Worm (Caenorhabditis elegans): ENCODE results near the gene B0034.5.

B0034.5 gene

DNA sequence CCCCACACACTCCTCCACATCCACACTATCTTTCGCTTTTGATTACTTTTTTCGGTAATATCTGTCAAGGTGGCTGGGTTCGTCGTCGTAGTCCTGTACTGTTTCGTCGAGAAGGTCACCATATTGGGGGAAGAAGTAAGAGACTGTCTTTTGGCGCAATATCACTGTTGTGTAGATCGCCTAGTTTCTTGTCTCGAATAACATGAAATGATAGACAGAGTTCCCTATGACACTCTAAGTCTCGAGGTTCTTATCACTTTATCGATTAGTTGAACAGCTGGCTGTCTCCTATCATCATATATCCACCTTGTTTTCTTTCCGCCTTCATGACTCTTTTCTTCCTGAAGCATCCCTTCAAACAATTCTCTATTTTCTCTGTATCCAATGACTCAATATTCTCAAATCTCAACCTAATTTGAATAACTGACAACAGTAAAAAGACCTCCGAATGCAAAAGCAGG, 40.8 kb downstream of the B0034.5 start (continued):
- TF ChIP-seq snpc-4 (tag; optimal IDR thresholded peaks at IDR 0.05): no peak
- no peak for TF ChIP-seq spr-3 (GFP tag; optimal IDR thresholded peaks at IDR 0.05)
- TF ChIP-seq zip-11 (GFP tag; IDR thresholded peaks at IDR 0.05): no peak
- TF ChIP-seq dmd-6 (GFP tag; IDR thresholded peaks at IDR 0.05): no peak; the same call in 1 of the 2 replicates
- no peak for TF ChIP-seq F49E8.2 (tag; optimal IDR thresholded peaks at IDR 0.05; ENCODE audit: borderline replicate concordance)
- TF ChIP-seq R02D3.7 (tag; optimal IDR thresholded peaks at IDR 0.05): no peak
- TF ChIP-seq hif-1 (tag; optimal IDR thresholded peaks at IDR 0.05): no peak
- no peak for TF ChIP-seq egl-27 (tag; optimal IDR thresholded peaks at IDR 0.05)
- TF ChIP-seq egl-43 (GFP tag; IDR thresholded peaks at IDR 0.05): no peak
- no peak for TF ChIP-seq cey-2 (tag; optimal IDR thresholded peaks at IDR 0.05; ENCODE audit: borderline replicate concordance, insufficient read depth)
- no peak for TF ChIP-seq zfp-3 (GFP tag; conservative IDR thresholded peaks at IDR 0.05)
- no peak for TF ChIP-seq aly-2 (tag; optimal IDR thresholded peaks at IDR 0.05)
- peak; percentile 40 for TF ChIP-seq ceh-28 (tag; optimal IDR thresholded peaks at IDR 0.05)
- TF ChIP-seq nhr-42 (GFP tag; IDR thresholded peaks at IDR 0.05): no peak
- TF ChIP-seq ZK337.2 (GFP tag; IDR thresholded peaks at IDR 0.05): no peak
- TF ChIP-seq unc-130 (GFP tag; optimal IDR thresholded peaks at IDR 0.05): no peak
- no peak for TF ChIP-seq F26F4.8 (GFP tag; conservative IDR thresholded peaks at IDR 0.05)
- no peak for TF ChIP-seq fos-1 (tag; optimal IDR thresholded peaks at IDR 0.05)
- no peak for TF ChIP-seq Y75B8A.6 (GFP tag; IDR thresholded peaks at IDR 0.05)
- TF ChIP-seq gei-8 (GFP tag; optimal IDR thresholded peaks at IDR 0.05): no peak
- TF ChIP-seq ztf-7 (tag; optimal IDR thresholded peaks at IDR 0.05): no peak
- TF ChIP-seq mdl-1 (tag; optimal IDR thresholded peaks at IDR 0.05): no peak
- TF ChIP-seq nhr-11 (tag; optimal IDR thresholded peaks at IDR 0.05): peak; percentile 54

DNA sequence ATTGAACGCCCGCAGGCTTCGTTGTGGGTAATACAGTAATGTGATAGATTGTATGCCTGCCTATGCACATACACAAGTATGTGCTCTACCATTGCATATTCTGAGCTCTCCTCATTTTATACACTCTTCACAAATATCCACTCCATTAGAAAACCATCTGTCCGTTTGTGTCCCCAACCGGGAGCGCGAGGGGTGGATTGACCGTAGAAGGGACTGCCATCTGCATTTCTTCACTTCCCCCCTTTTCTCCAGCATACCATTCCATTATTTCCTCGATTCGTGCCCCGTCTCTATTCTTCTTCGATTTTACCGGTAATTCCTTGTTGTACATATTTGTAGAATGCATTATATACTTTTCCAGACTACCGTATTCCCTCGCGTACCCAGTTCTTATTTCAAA, 41.6 kb downstream of the B0034.5 start:
- TF ChIP-seq mep-1 (tag; optimal IDR thresholded peaks at IDR 0.05): no peak
- TF ChIP-seq F26F4.8 (GFP tag; conservative IDR thresholded peaks at IDR 0.05): 0 out of 2 replicates have a peak, but pooled peaks have one; percentile 52
- no peak for TF ChIP-seq F37D6.2 (tag; optimal IDR thresholded peaks at IDR 0.05)
- peak; percentile 55; the same call in 1 of the 2 replicates for TF ChIP-seq nhr-42 (GFP tag; IDR thresholded peaks at IDR 0.05)
- peak; percentile 92 for TF ChIP-seq aha-1 (tag)
- TF ChIP-seq unc-62 (GFP tag; optimal IDR thresholded peaks at IDR 0.05 in 1 of 2): peak in 1 of 2 experiments; percentile 46
- no peak for TF ChIP-seq unc-62 (tag; optimal IDR thresholded peaks at IDR 0.05)
- TF ChIP-seq egl-43 (GFP tag; IDR thresholded peaks at IDR 0.05): 0 out of 2 replicates have a peak, but pooled peaks have one; percentile 7
- no peak for TF ChIP-seq zfp-2 (tag; optimal IDR thresholded peaks at IDR 0.05)

DNA sequence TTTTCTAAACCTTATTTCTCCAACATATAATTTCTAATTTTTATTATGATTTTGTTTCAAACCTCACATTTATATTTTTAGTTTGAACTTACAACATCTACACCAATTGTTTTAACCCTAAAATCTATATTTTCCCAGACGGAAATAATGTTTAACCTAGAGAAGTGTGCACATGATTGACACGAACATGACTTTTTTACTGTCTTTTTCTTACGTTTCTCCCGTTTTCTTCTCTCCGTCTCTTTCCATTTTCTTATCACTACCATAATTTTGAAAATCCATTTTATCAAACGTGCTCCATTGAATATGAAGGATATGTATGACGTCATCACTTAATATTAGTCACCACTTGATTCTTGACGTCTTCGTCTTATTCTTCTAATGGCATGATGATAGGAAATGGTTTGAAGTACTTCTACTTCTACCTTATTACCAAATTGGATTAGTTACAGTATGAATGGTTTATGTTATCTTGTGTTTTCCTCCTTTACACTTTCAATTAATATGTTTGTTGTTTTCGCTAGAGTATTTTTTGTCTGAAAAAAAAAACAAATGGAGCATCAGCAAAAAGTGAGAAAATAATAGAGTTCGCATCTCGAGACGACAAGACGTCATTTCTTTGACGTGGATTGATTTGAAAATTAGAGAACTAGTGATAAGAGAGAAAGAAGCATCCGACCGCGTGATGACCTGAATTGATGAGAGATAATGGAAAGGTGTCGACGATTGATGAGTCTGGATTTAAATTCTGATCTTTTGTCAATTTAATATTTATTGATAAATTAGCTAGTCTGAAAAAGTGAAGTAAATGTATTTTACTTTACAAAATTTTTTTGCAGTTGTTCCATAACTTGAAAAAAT, 42.6 kb downstream of the B0034.5 start:
- TF ChIP-seq dmd-9 (GFP tag; IDR thresholded peaks at IDR 0.05) (no peak), nhr-76 (tag; optimal IDR thresholded peaks at IDR 0.05) (no peak), nhr-77 (tag; optimal IDR thresholded peaks at IDR 0.05) (peak; percentile 45), zfp-2 (tag; optimal IDR thresholded peaks at IDR 0.05) (no peak), ctbp-1 (GFP tag; IDR thresholded peaks at IDR 0.05) (no peak), lsy-2 (tag; optimal IDR thresholded peaks at IDR 0.05) (peak in 1 of 2 experiments; percentile 8), F37D6.2 (tag; optimal IDR thresholded peaks at IDR 0.05) (no peak), attf-4 (tag; optimal IDR thresholded peaks at IDR 0.05) (no peak), dve-1 (tag; optimal IDR thresholded peaks at IDR 0.05; ENCODE audit: insufficient read depth) (peak; percentile 64), F26F4.8 (GFP tag; conservative IDR thresholded peaks at IDR 0.05) (no peak), lir-3 (tag; optimal IDR thresholded peaks at IDR 0.05) (no peak), ztf-11 (tag; optimal IDR thresholded peaks at IDR 0.05) (no peak), ZK546.5 (tag; optimal IDR thresholded peaks at IDR 0.05) (no peak), php-3 (GFP tag; IDR thresholded peaks at IDR 0.05) (peak; percentile 68), zip-2 (tag; optimal IDR thresholded peaks at IDR 0.05) (no peak), dmd-8 (GFP tag; IDR thresholded peaks at IDR 0.05) (no peak), nhr-237 (tag; optimal IDR thresholded peaks at IDR 0.05) (no peak), egl-43 (GFP tag; IDR thresholded peaks at IDR 0.05) (no peak), daf-19 (GFP tag; conservative IDR thresholded peaks at IDR 0.05) (no peak), F10B5.3 (tag; optimal IDR thresholded peaks at IDR 0.05) (no peak), mdl-1 (tag; optimal IDR thresholded peaks at IDR 0.05) (peak in 1 of 2 experiments; percentile 14), saeg-2 (GFP tag; IDR thresholded peaks at IDR 0.05) (no peak), gei-8 (GFP tag; optimal IDR thresholded peaks at IDR 0.05) (no peak), ceh-32 (tag; optimal IDR thresholded peaks at IDR 0.05; ENCODE audit: poor library complexity) (no peak)

Measured in whole organism, L4 larva.